Worm (Caenorhabditis elegans) whole organism, young adult: ENCODE measurements around the gene klp-3.

Source experiments
- B0019.2 ChIP-seq: fragments of 200-800 bp; sonication (Bioruptor generic); conservative IDR thresholded peaks from 2 replicates; pipeline ENCODE4 v1.3.6; 2022; ENCODE audit warnings: missing genetic modification reagents, missing genetic modification characterization, missing compliant biosample characterization
- D2030.7 ChIP-seq: fragments of 200-800 bp; sonication (Bioruptor generic); IDR thresholded peaks from 2 replicates; pipeline ENCODE4 v1.3.6; 2022; ENCODE audit warnings: missing genetic modification reagents, missing genetic modification characterization, missing compliant biosample characterization
- F23B12.7 ChIP-seq: sonication (generic microtip); optimal IDR thresholded peaks from 2 replicates; lab custom pipeline; 2017; ENCODE audit warnings: missing genetic modification characterization, mild to moderate bottlenecking, missing compliant biosample characterization, antibody characterized with exemption, moderate library complexity; ENCODE audit not compliant: insufficient read depth
- F49E8.2 ChIP-seq: sonication (generic microtip); optimal IDR thresholded peaks from 3 replicates; lab custom pipeline; 2017; ENCODE audit warnings: missing genetic modification characterization, mild to moderate bottlenecking, missing compliant biosample characterization, antibody characterized with exemption, moderate library complexity; ENCODE audit not compliant: insufficient read depth
- F52B5.7 ChIP-seq: sonication (generic microtip); optimal IDR thresholded peaks from 2 replicates; lab custom pipeline; 2016; ENCODE audit warnings: mild to moderate bottlenecking, missing genetic modification characterization, missing compliant biosample characterization
- K12H6.12 ChIP-seq: fragments of 200-800 bp; sonication (Bioruptor generic); optimal IDR thresholded peaks from 2 replicates; lab custom pipeline; 2018; ENCODE audit warnings: mild to moderate bottlenecking, missing genetic modification characterization, missing compliant biosample characterization
- T26A5.8 ChIP-seq: sonication (generic microtip); optimal IDR thresholded peaks from 2 replicates; lab custom pipeline; 2016; ENCODE audit warnings: missing genetic modification characterization, missing compliant biosample characterization
- Y95B8A.8 ChIP-seq: fragments of 200-800 bp; sonication (Bioruptor generic); IDR thresholded peaks from 2 replicates; pipeline ENCODE4 v1.3.6; 2022; ENCODE audit warnings: missing genetic modification reagents, missing genetic modification characterization, missing compliant biosample characterization
- atf-7 ChIP-seq: sonication (generic microtip); optimal IDR thresholded peaks from 2 replicates; lab custom pipeline; 2017; ENCODE audit warnings: mild to moderate bottlenecking, missing genetic modification characterization, missing compliant biosample characterization
- attf-5 ChIP-seq: fragments of 200-800 bp; sonication (Bioruptor generic); optimal IDR thresholded peaks from 2 replicates; lab custom pipeline; 2018; ENCODE audit warnings: mild to moderate bottlenecking, missing genetic modification characterization, missing compliant biosample characterization
- cebp-1 ChIP-seq, 2 experiments: fragments of 200-800 bp in 1 of 2; sonication (Bioruptor generic) in 1 of 2; sonication (generic microtip) in 1 of 2; IDR thresholded peaks in 1 of 2; optimal IDR thresholded peaks in 1 of 2; 2 replicates each; pipeline versions ENCODE4 v1.3.6 to Lab custom; 2017 to 2022; ENCODE audit warnings: missing compliant biosample characterization in 2 of 2, missing genetic modification characterization in 2 of 2, mild to moderate bottlenecking in 1 of 2, missing genetic modification reagents in 1 of 2, moderate library complexity in 1 of 2
- ceh-27 ChIP-seq: fragments of 200-800 bp; sonication (Bioruptor generic); optimal IDR thresholded peaks from 2 replicates; lab custom pipeline; 2018; ENCODE audit warnings: mild to moderate bottlenecking, missing genetic modification characterization, moderate library complexity, missing compliant biosample characterization
- ceh-91 ChIP-seq: fragments of 200-800 bp; sonication (Bioruptor generic); IDR thresholded peaks from 2 replicates; pipeline ENCODE4 v1.3.6; 2022; ENCODE audit warnings: missing genetic modification reagents, missing genetic modification characterization, missing compliant biosample characterization
- dpl-1 ChIP-seq: fragments of 150-350 bp; optimal IDR thresholded peaks from 2 replicates; lab custom pipeline; 2014; ENCODE audit warnings: missing biosample characterization, missing genetic modification reagents, missing genetic modification characterization
- hsf-1 ChIP-seq: fragments of 200-800 bp; sonication (Bioruptor generic); IDR thresholded peaks from 2 replicates; pipeline ENCODE4 v1.3.6; 2022; ENCODE audit warnings: missing genetic modification reagents, missing genetic modification characterization, missing compliant biosample characterization
- lin-35 ChIP-seq, 3 experiments: fragments of 150-350 bp in 2 of 3; sonication (generic microtip) in 1 of 3; optimal IDR thresholded peaks; 2 replicates each; lab custom pipeline; 2014 to 2018; ENCODE audit warnings: missing biosample characterization in 3 of 3, missing genetic modification characterization in 3 of 3, missing genetic modification reagents in 3 of 3
- lin-54 ChIP-seq: fragments of 200-800 bp; sonication (Bioruptor generic); optimal IDR thresholded peaks from 2 replicates; lab custom pipeline; 2018; ENCODE audit warnings: mild to moderate bottlenecking, missing genetic modification characterization, missing compliant biosample characterization
- madf-8 ChIP-seq: fragments of 200-800 bp; sonication (Bioruptor generic); conservative IDR thresholded peaks from 2 replicates; pipeline ENCODE4 v1.3.6; 2022; ENCODE audit warnings: missing genetic modification reagents, missing genetic modification characterization, missing compliant biosample characterization
- mel-28 ChIP-seq: sonication (generic microtip); optimal IDR thresholded peaks from 2 replicates; lab custom pipeline; 2016; ENCODE audit warnings: borderline replicate concordance, mild to moderate bottlenecking, missing genetic modification characterization, missing compliant biosample characterization
- mxl-1 ChIP-seq: sonication (generic microtip); optimal IDR thresholded peaks from 2 replicates; lab custom pipeline; 2016; ENCODE audit warnings: missing genetic modification characterization, missing compliant biosample characterization
- nfya-1 ChIP-seq: sonication (generic microtip); optimal IDR thresholded peaks from 2 replicates; lab custom pipeline; 2017; ENCODE audit warnings: antibody characterized with exemption, missing compliant biosample characterization, missing genetic modification characterization, borderline replicate concordance; ENCODE audit not compliant: insufficient read depth
- nfyb-1 ChIP-seq: fragments of 200-800 bp; sonication (Bioruptor generic); IDR thresholded peaks from 2 replicates; pipeline ENCODE4 v1.3.6; 2022; ENCODE audit warnings: missing genetic modification reagents, missing genetic modification characterization, missing compliant biosample characterization
- nhr-120 ChIP-seq: fragments of 200-800 bp; sonication (Bioruptor generic); IDR thresholded peaks from 2 replicates; pipeline ENCODE4 v1.3.6; 2022; ENCODE audit warnings: missing genetic modification characterization, missing compliant biosample characterization
- pha-4 ChIP-seq: fragments of 150-350 bp; sonication (generic microtip); optimal IDR thresholded peaks from 2 replicates; lab custom pipeline; 2014; ENCODE audit warnings: missing biosample characterization, missing genetic modification reagents, missing genetic modification characterization
- repo-1 ChIP-seq: sonication (generic microtip); optimal IDR thresholded peaks from 2 replicates; lab custom pipeline; 2017; ENCODE audit warnings: mild to moderate bottlenecking, missing genetic modification characterization, missing compliant biosample characterization
- snpc-1.3 ChIP-seq: sonication (generic microtip); optimal IDR thresholded peaks from 2 replicates; lab custom pipeline; 2017; ENCODE audit warnings: missing genetic modification characterization, mild to moderate bottlenecking, missing compliant biosample characterization, antibody characterized with exemption, moderate library complexity, missing genotype, missing genetic modification reagents; ENCODE audit not compliant: insufficient read depth
- tlf-1 ChIP-seq: fragments of 200-800 bp; sonication (Bioruptor generic); optimal IDR thresholded peaks from 2 replicates; lab custom pipeline; 2018; ENCODE audit warnings: mild to moderate bottlenecking, missing genetic modification characterization, missing compliant biosample characterization
- unc-130 ChIP-seq: sonication (generic microtip); optimal IDR thresholded peaks from 2 replicates; lab custom pipeline; 2016; ENCODE audit warnings: missing genetic modification reagents, missing genetic modification characterization, missing compliant biosample characterization
- ztf-28 ChIP-seq: fragments of 200-800 bp; sonication (Bioruptor generic); IDR thresholded peaks from 2 replicates; pipeline ENCODE4 v1.3.6; 2022; ENCODE audit warnings: missing genetic modification reagents, missing genetic modification characterization, missing compliant biosample characterization

klp-3 gene

ce11 chrII:7880373-7880862 lies 38.3 kb downstream of the klp-3 start, which contains the start of gene perm-1 (continued):
- TF ChIP-seq B0019.2 (GFP tag; lab: Robert Waterston, UW): peak; percentile 84
- peak; percentile 87 for TF ChIP-seq dpl-1 (GFP tag; lab: Kevin White, UChicago)
- no peak for TF ChIP-seq nhr-120 (GFP tag; lab: Robert Waterston, UW)
- TF ChIP-seq F49E8.2 (tag; lab: Kevin White, UChicago): peak; percentile 87
- peak; percentile 93 for TF ChIP-seq unc-130 (GFP tag; lab: Kevin White, UChicago)
- peak; percentile 82 for TF ChIP-seq snpc-1.3
- peak; percentile 89 for TF ChIP-seq lin-54 (GFP tag; lab: Kevin White, UChicago)
- TF ChIP-seq mel-28 (tag; lab: Kevin White, UChicago): no peak
- peak; percentile 37 for TF ChIP-seq F23B12.7
- TF ChIP-seq F52B5.7 (tag; lab: Kevin White, UChicago): no peak
- no peak for TF ChIP-seq nfya-1
- TF ChIP-seq ceh-91 (GFP tag; lab: Robert Waterston, UW): peak; percentile 96
- TF ChIP-seq tlf-1 (GFP tag; lab: Kevin White, UChicago): peak; percentile 93
- TF ChIP-seq madf-8 (GFP tag; lab: Robert Waterston, UW): peak; percentile 96
- peak; percentile 92 for TF ChIP-seq Y95B8A.8 (GFP tag; lab: Robert Waterston, UW)
- no peak for TF ChIP-seq cebp-1 (GFP tag; IDR thresholded peaks at IDR 0.05; lab: Robert Waterston, UW)
- TF ChIP-seq cebp-1 (tag; optimal IDR thresholded peaks at IDR 0.05; lab: Kevin White, UChicago): no peak
- TF ChIP-seq D2030.7 (GFP tag; lab: Robert Waterston, UW): peak; percentile 96
- peak; percentile 92 for TF ChIP-seq hsf-1
- TF ChIP-seq ztf-28 (GFP tag; lab: Robert Waterston, UW): peak; percentile 71; the same call in 1 of the 2 replicates
- TF ChIP-seq, all 124 proteins: peak for 42

ce11 chrII:7884898-7885297 lies 42.7 kb downstream of the klp-3 start:
- no peak for TF ChIP-seq repo-1 (tag; lab: Kevin White, UChicago)
- peak; percentile 43; the same call in 1 of the 2 replicates for TF ChIP-seq cebp-1 (GFP tag; IDR thresholded peaks at IDR 0.05; lab: Robert Waterston, UW)
- peak; percentile 89 for TF ChIP-seq cebp-1 (tag; optimal IDR thresholded peaks at IDR 0.05; lab: Kevin White, UChicago)
- TF ChIP-seq K12H6.12: peak; percentile 11
- no peak for TF ChIP-seq Y95B8A.8 (GFP tag; lab: Robert Waterston, UW)
- peak in 1 of 3 experiments; percentile 17 for TF ChIP-seq lin-35 (GFP tag; optimal IDR thresholded peaks at IDR 0.05; lab: Kevin White, UChicago)
- peak; percentile 12 for TF ChIP-seq ceh-27

ce11 chrII:7887295-7887694 lies 45.1 kb downstream of the klp-3 start:
- TF ChIP-seq cebp-1 (GFP tag; IDR thresholded peaks at IDR 0.05; lab: Robert Waterston, UW): peak; percentile 88
- peak; percentile 96 for TF ChIP-seq cebp-1 (tag; optimal IDR thresholded peaks at IDR 0.05; lab: Kevin White, UChicago)
- peak; percentile 44 for TF ChIP-seq ceh-27
- peak; percentile 58 for TF ChIP-seq K12H6.12
- no peak for TF ChIP-seq atf-7
- TF ChIP-seq nfyb-1 (GFP tag; lab: Robert Waterston, UW): peak; percentile 41; the same call in 1 of the 2 replicates
- no peak for TF ChIP-seq mxl-1 (tag; lab: Kevin White, UChicago)
- peak in 1 of 3 experiments; percentile 10 for TF ChIP-seq lin-35 (GFP tag; optimal IDR thresholded peaks at IDR 0.05; lab: Kevin White, UChicago)
- TF ChIP-seq T26A5.8 (tag; lab: Kevin White, UChicago): no peak
- TF ChIP-seq lin-54 (GFP tag; lab: Kevin White, UChicago): no peak
- peak; percentile 25 for TF ChIP-seq attf-5 (GFP tag; lab: Kevin White, UChicago)

ce11 chrII:7888759-7889158 lies 46.6 kb downstream of the klp-3 start:
- TF ChIP-seq ceh-27 (no peak), pha-4 (tag; lab: Kevin White, UChicago) (peak; percentile 59), cebp-1 (GFP tag; IDR thresholded peaks at IDR 0.05; lab: Robert Waterston, UW) (no peak), cebp-1 (tag; optimal IDR thresholded peaks at IDR 0.05; lab: Kevin White, UChicago) (peak; percentile 12)
